Worm (Caenorhabditis elegans) whole organism, L2 larva: ENCODE measurements around the gene wrt-4.

ENCODE experiments used
- F13H6.1 ChIP-seq: sonication (generic microtip); optimal IDR thresholded peaks from 2 replicates; lab custom pipeline; 2016; ENCODE audit warnings: missing genetic modification characterization, missing compliant biosample characterization
- aly-2 ChIP-seq: fragments of 150-350 bp; optimal IDR thresholded peaks from 2 replicates; lab custom pipeline; 2014; ENCODE audit warnings: missing biosample characterization, missing genetic modification characterization
- ceh-82 ChIP-seq: fragments of 150-350 bp; optimal IDR thresholded peaks from 2 replicates; lab custom pipeline; 2014; ENCODE audit warnings: missing biosample characterization, missing genetic modification characterization
- crh-2 ChIP-seq: sonication (generic microtip); optimal IDR thresholded peaks from 2 replicates; lab custom pipeline; 2017; ENCODE audit warnings: missing biosample characterization, missing genetic modification characterization
- nhr-12 ChIP-seq: fragments of 150-350 bp; optimal IDR thresholded peaks from 2 replicates; lab custom pipeline; 2014; ENCODE audit warnings: missing biosample characterization, missing genetic modification characterization
- nhr-129 ChIP-seq: fragments of 150-350 bp; optimal IDR thresholded peaks from 2 replicates; lab custom pipeline; 2014; ENCODE audit warnings: missing biosample characterization, missing genetic modification characterization
- nhr-23 ChIP-seq: fragments of 150-350 bp; optimal IDR thresholded peaks from 2 replicates; lab custom pipeline; 2014; ENCODE audit warnings: missing biosample characterization, missing genetic modification reagents, missing genetic modification characterization
- snpc-4 ChIP-seq: fragments of 150-350 bp; optimal IDR thresholded peaks from 2 replicates; lab custom pipeline; 2014; ENCODE audit warnings: missing biosample characterization, missing genetic modification characterization
- unc-62 ChIP-seq: fragments of 150-350 bp; optimal IDR thresholded peaks from 2 replicates; lab custom pipeline; 2014; ENCODE audit warnings: missing biosample characterization, missing genetic modification reagents, missing genetic modification characterization

DNA sequence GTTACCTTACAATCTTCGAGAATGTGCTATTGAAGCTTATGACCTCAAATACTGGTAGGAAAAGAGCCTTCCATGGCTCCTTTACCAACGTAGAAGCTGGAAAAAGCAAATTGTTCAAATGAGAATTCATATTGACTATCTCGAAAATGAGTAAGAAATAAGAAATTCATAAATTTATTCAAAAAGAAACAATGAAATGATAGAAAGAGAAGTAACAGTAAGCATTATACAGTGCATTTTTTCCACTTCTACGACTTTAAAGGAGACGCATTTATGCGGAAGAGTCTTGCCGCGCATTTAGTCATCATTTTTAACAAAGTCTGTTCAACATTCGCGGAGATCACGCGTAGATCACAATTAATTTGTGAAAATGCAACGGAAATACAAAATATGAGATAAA is 37.9 kb upstream of the wrt-4 start, which contains the start of gene Y7A5A.10:
- TF ChIP-seq F13H6.1 (tag; lab: Kevin White, UChicago) (no peak), crh-2 (tag; lab: Kevin White, UChicago) (no peak), ceh-82 (tag; lab: Kevin White, UChicago) (no peak), nhr-12 (tag; lab: Kevin White, UChicago) (no peak), nhr-129 (no peak), nhr-23 (no peak), snpc-4 (no peak), unc-62 (GFP tag; lab: Kevin White, UChicago) (no peak), aly-2 (tag; lab: Kevin White, UChicago) (no peak)
